Fruit fly (Drosophila melanogaster) Kc167 (cell line): Measurements from ENCODE around the gene CG14965.

ENCODE experiments used
- Myc ChIP-seq: fragments of >200 bp; optimal IDR thresholded peaks from 2 replicates; lab custom pipeline; 2017; ENCODE audit warnings: missing external identifiers
- Sin3A ChIP-seq: fragments of >200 bp; optimal IDR thresholded peaks from 2 replicates; lab custom pipeline; 2018; ENCODE audit warnings: missing external identifiers
- psq ChIP-seq: fragments of >200 bp; optimal IDR thresholded peaks from 2 replicates; lab custom pipeline; 2017; ENCODE audit warnings: missing external identifiers
- ttk ChIP-seq: sonication (Bioruptor generic); optimal IDR thresholded peaks from 2 replicates; lab custom pipeline; 2017; ENCODE audit warnings: missing external identifiers

- TF ChIP-seq psq (lab: Kevin White, UChicago), result no peak
- TF ChIP-seq Myc (lab: Kevin White, UChicago), result no peak
- no peak for TF ChIP-seq Sin3A (lab: Kevin White, UChicago)
- no peak for TF ChIP-seq ttk (lab: Kevin White, UChicago)
Measured at dm6 chr3L:3178530-3179096, 13.7 kb downstream of the CG14965 start, which contains the start of the genes MnM and Girdin.
